Worm (Caenorhabditis elegans) whole organism, L1 larva: ENCODE data around the gene C32C4.3.

ENCODE experiments used
- fos-1 ChIP-seq: fragments of 150-350 bp; optimal IDR thresholded peaks from 2 replicates; lab custom pipeline; 2014; ENCODE audit warnings: missing biosample characterization, missing genetic modification characterization
- nhr-11 ChIP-seq: fragments of 150-350 bp; optimal IDR thresholded peaks from 2 replicates; lab custom pipeline; 2014; ENCODE audit warnings: missing biosample characterization, missing genetic modification characterization
- nhr-12 ChIP-seq: sonication (generic microtip); optimal IDR thresholded peaks from 2 replicates; lab custom pipeline; 2017; ENCODE audit warnings: missing biosample characterization, missing genetic modification characterization
- sox-4 ChIP-seq: sonication (generic microtip); optimal IDR thresholded peaks from 2 replicates; lab custom pipeline; 2016; ENCODE audit warnings: missing genetic modification characterization, missing compliant biosample characterization
- tbx-2 ChIP-seq: sonication (generic microtip); optimal IDR thresholded peaks from 2 replicates; lab custom pipeline; 2016; ENCODE audit warnings: missing genetic modification characterization, missing compliant biosample characterization
- ztf-11 ChIP-seq, 2 experiments: sonication (generic microtip); optimal IDR thresholded peaks; 2 replicates each; lab custom pipeline; 2016 to 2017; ENCODE audit warnings: missing genetic modification characterization in 2 of 2, missing biosample characterization in 1 of 2, missing compliant biosample characterization in 1 of 2

- TF ChIP-seq nhr-11 = no peak
- TF ChIP-seq ztf-11 (tag; optimal IDR thresholded peaks at IDR 0.05; lab: Kevin White, UChicago) = no peak
- TF ChIP-seq nhr-12 = no peak
- no peak for TF ChIP-seq tbx-2 (tag; lab: Kevin White, UChicago)
- no peak for TF ChIP-seq fos-1
- TF ChIP-seq sox-4 (tag; lab: Kevin White, UChicago) = no peak
Measured at ce11 chrV:10647043-10647611, at the start of gene C32C4.3, which contains the start of gene C32C4.16.
